Fruit fly (Drosophila melanogaster): Measurements from ENCODE around the gene CG14408.

CG14408 gene

dm6 chrX:14848755-14849354 lies 17.0 kb upstream of the CG14408 start, which contains the start of gene CG9522 (continued):
- TF ChIP-seq Vsx1 (GFP tag; optimal IDR thresholded peaks at IDR 0.05) = peak; percentile 60
- peak; percentile 75 for TF ChIP-seq Sox102F (GFP tag; optimal IDR thresholded peaks at IDR 0.05)
- TF ChIP-seq CG14050 (GFP tag; IDR thresholded peaks at IDR 0.05) = peak; percentile 34; the same call in 1 of the 3 replicates
- peak; percentile 63 for TF ChIP-seq Chrac-16 (GFP tag; optimal IDR thresholded peaks at IDR 0.05)
- peak; percentile 33; the same call in 1 of the 2 replicates for TF ChIP-seq bowl (GFP tag; IDR thresholded peaks at IDR 0.05)
- TF ChIP-seq stwl (tag; optimal IDR thresholded peaks at IDR 0.05) = peak; percentile 5
- TF ChIP-seq CG3838 (GFP tag; optimal IDR thresholded peaks at IDR 0.05) = no peak
- peak; percentile 16 for TF ChIP-seq fd3F (GFP tag; optimal IDR thresholded peaks at IDR 0.05)
- no peak for TF ChIP-seq CG17186 (GFP tag; optimal IDR thresholded peaks at IDR 0.05)
- TF ChIP-seq Dek (tag; optimal IDR thresholded peaks at IDR 0.05) = peak; percentile 34
- TF ChIP-seq CG2889 (GFP tag; IDR thresholded peaks at IDR 0.05) = peak; percentile 68; the same call in 2 of the 3 replicates
- TF ChIP-seq zfh2 (GFP tag; optimal IDR thresholded peaks at IDR 0.05) = peak; percentile 3
- TF ChIP-seq CG4730 (GFP tag; IDR thresholded peaks at IDR 0.05) = peak; percentile 48; the same call in 1 of the 2 replicates
- TF ChIP-seq Camta (GFP tag; optimal IDR thresholded peaks at IDR 0.05) = peak; percentile 37
- peak; percentile 50; the same call in 1 of the 2 replicates for TF ChIP-seq CG17612 (GFP tag; IDR thresholded peaks at IDR 0.05)
- TF ChIP-seq seq (GFP tag; IDR thresholded peaks at IDR 0.05) = peak; percentile 53; the same call in 1 of the 2 replicates
- TF ChIP-seq amos (GFP tag; IDR thresholded peaks at IDR 0.05; ENCODE audit: partially characterized antibody) = no peak
- TF ChIP-seq Lhr (GFP tag; optimal IDR thresholded peaks at IDR 0.05) = peak; percentile 28
- peak; percentile 43; the same call in 1 of the 2 replicates for TF ChIP-seq E2f2 (GFP tag; IDR thresholded peaks at IDR 0.05)
- TF ChIP-seq nerfin-2 (GFP tag; IDR thresholded peaks at IDR 0.05; ENCODE audit: partially characterized antibody) = no peak
- no peak for TF ChIP-seq NC2β (GFP tag; optimal IDR thresholded peaks at IDR 0.05)
- 0 out of 3 replicates have a peak, but pooled peaks have one; percentile 18 for TF ChIP-seq CG14860 (GFP tag; IDR thresholded peaks at IDR 0.05; ENCODE audit: partially characterized antibody)
- TF ChIP-seq Dbx (GFP tag; IDR thresholded peaks at IDR 0.05) = peak; percentile 62; the same call in 1 of the 3 replicates
- no peak for TF ChIP-seq Tbp (GFP tag; optimal IDR thresholded peaks at IDR 0.05)
- TF ChIP-seq maf-S (GFP tag; optimal IDR thresholded peaks at IDR 0.05) = peak; percentile 37
- peak; percentile 68 for TF ChIP-seq CG3407 (GFP tag; optimal IDR thresholded peaks at IDR 0.05)
- peak; percentile 37 for TF ChIP-seq Dad (GFP tag; optimal IDR thresholded peaks at IDR 0.05)
- TF ChIP-seq B-H1 (GFP tag; IDR thresholded peaks at IDR 0.05) = peak; percentile 51
- no peak for TF ChIP-seq TFAM (GFP tag; optimal IDR thresholded peaks at IDR 0.05)
- peak; percentile 75 for TF ChIP-seq ara (GFP tag; IDR thresholded peaks at IDR 0.05)
- TF ChIP-seq Xbp1 (GFP tag; optimal IDR thresholded peaks at IDR 0.05) = peak; percentile 62
- no peak for TF ChIP-seq Dp (GFP tag; optimal IDR thresholded peaks at IDR 0.05)
- no peak for TF ChIP-seq CG8359 (GFP tag; optimal IDR thresholded peaks at IDR 0.05; ENCODE audit: borderline replicate concordance)
- TF ChIP-seq unpg (GFP tag; optimal IDR thresholded peaks at IDR 0.05) = peak; percentile 85
- TF ChIP-seq Gsc (GFP tag; IDR thresholded peaks at IDR 0.05) = peak; percentile 22; the same call in 1 of the 2 replicates
- TF ChIP-seq CG11456 (GFP tag; IDR thresholded peaks at IDR 0.05) = peak; percentile 69; the same call in 2 of the 3 replicates
- TF ChIP-seq caup (GFP tag; optimal IDR thresholded peaks at IDR 0.05; ENCODE audit: severe bottlenecking) = peak; percentile 58
- TF ChIP-seq corto (GFP tag; optimal IDR thresholded peaks at IDR 0.05) = peak; percentile 34
- no peak for TF ChIP-seq gro (GFP tag; optimal IDR thresholded peaks at IDR 0.05)
- TF ChIP-seq trh (GFP tag; optimal IDR thresholded peaks at IDR 0.05) = no peak
- TF ChIP-seq CG33213 (GFP tag; optimal IDR thresholded peaks at IDR 0.05) = peak; percentile 30
- peak; percentile 43 for TF ChIP-seq fd64A (GFP tag; optimal IDR thresholded peaks at IDR 0.05)
- TF ChIP-seq C15 (GFP tag; IDR thresholded peaks at IDR 0.05) = no peak
- peak; percentile 59 for TF ChIP-seq ssp (GFP tag; IDR thresholded peaks at IDR 0.05)
- TF ChIP-seq Oaz (GFP tag; IDR thresholded peaks at IDR 0.05) = 0 out of 2 replicates have a peak, but pooled peaks have one; percentile 40
- TF ChIP-seq CG13775 (GFP tag; optimal IDR thresholded peaks at IDR 0.05) = peak; percentile 55
- TF ChIP-seq odd (GFP tag; optimal IDR thresholded peaks at IDR 0.05) = peak; percentile 46
- no peak for TF ChIP-seq pb (GFP tag; optimal IDR thresholded peaks at IDR 0.05)
- TF ChIP-seq Sin3A (optimal IDR thresholded peaks at IDR 0.05) = no peak
- peak; percentile 79 for TF ChIP-seq Spps (tag; optimal IDR thresholded peaks at IDR 0.05)

All from whole organism, embryonic.